Worm (Caenorhabditis elegans) whole organism, L4/young adult: ENCODE data around the gene ZK1290.7.
A peak's percentile ranks its signal among the peaks of the same experiment; 100 is the strongest.

Experiments
- W03F9.2 ChIP-seq: fragments of 150-350 bp; optimal IDR thresholded peaks from 2 replicates; lab custom pipeline; 2014; ENCODE audit warnings: missing biosample characterization, missing genetic modification characterization
- dao-5 ChIP-seq: sonication (generic microtip); optimal IDR thresholded peaks from 2 replicates; lab custom pipeline; 2016; ENCODE audit warnings: missing genotype, missing genetic modification characterization, moderate library complexity, missing compliant biosample characterization
- him-1 ChIP-seq: sonication (generic microtip); optimal IDR thresholded peaks from 2 replicates; lab custom pipeline; 2016; ENCODE audit warnings: missing genotype, missing genetic modification reagents, missing genetic modification characterization, missing compliant biosample characterization

ZK1290.7 gene

ce11 chrII:7519221-7519620, 6.1 kb downstream of the ZK1290.7 start, which contains the start of gene glb-9:
Gene glb-9 (minus strand): TSS chrII:7519321.
- TF ChIP-seq dao-5 (tag; lab: Kevin White, UChicago) (no peak), W03F9.2 (tag; lab: Kevin White, UChicago) (no peak), him-1 (tag; lab: Kevin White, UChicago) (no peak)

DNA sequence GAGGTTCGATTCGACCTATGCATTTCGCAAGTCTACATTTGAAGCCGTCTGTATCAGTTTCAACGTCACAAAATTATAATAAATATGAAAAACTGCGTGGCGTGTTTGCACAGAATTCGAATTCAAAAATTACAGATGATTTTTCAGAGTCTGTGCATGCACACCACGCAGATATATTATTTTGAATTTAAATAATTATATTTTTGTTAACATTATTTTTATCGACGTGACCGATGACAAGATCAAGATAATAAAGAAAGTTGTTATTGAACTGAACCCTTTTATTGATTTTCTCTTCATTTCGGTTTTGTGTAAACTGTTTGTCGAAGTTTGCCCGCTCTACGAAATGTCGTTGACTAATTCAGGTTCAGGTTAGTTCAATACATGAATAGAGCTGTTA, 20.4 kb downstream of the ZK1290.7 start, which contains the start of gene C28F5.1:
Gene C28F5.1, plus strand, starts transcription at position 301 of the 400 bp plus-strand sequence.
- TF ChIP-seq dao-5 (tag; lab: Kevin White, UChicago) = no peak
- no peak for TF ChIP-seq him-1 (tag; lab: Kevin White, UChicago)
- no peak for TF ChIP-seq W03F9.2 (tag; lab: Kevin White, UChicago)

- TF ChIP-seq dao-5 (tag; lab: Kevin White, UChicago) (no peak), W03F9.2 (tag; lab: Kevin White, UChicago) (no peak), him-1 (tag; lab: Kevin White, UChicago) (no peak)
These were observed 26.0 kb downstream of the ZK1290.7 start, which contains the start of gene srab-14 for ce11 chrII:7499390-7499789. Gene srab-14 (minus strand): TSS chrII:7499490.

- TF ChIP-seq him-1 (tag; lab: Kevin White, UChicago) (no peak), W03F9.2 (tag; lab: Kevin White, UChicago) (no peak), dao-5 (tag; lab: Kevin White, UChicago) (no peak)
These were observed 29.3 kb downstream of the ZK1290.7 start, which contains the start of gene spi-1 for ce11 chrII:7496070-7496469. Gene spi-1 (plus strand): TSS chrII:7496247.

DNA sequence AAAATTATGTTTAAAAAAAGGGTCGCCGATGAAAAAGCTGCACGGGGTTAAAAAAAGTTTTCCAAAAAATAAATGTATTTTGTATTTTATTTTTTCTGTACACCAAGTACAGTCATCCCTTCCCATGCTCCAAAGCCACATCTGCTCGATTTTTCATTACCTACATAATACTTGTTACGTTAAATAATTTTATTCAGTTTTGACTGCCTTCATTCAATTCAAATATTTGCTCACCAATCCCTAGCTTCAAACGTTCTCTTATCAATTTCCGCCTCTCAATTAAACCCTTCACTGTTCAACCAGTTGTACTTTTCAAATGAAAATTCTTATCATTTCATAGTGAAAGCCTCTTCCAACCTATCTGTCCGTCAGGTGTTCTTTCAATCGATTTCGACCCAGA, 31.2 kb downstream of the ZK1290.7 start, which contains the start of gene R10H1.1:
Gene R10H1.1, plus strand, starts transcription at position 301 of the 400 bp plus-strand sequence.
- TF ChIP-seq him-1 (tag; lab: Kevin White, UChicago) = no peak
- no peak for TF ChIP-seq dao-5 (tag; lab: Kevin White, UChicago)
- no peak for TF ChIP-seq W03F9.2 (tag; lab: Kevin White, UChicago)

DNA sequence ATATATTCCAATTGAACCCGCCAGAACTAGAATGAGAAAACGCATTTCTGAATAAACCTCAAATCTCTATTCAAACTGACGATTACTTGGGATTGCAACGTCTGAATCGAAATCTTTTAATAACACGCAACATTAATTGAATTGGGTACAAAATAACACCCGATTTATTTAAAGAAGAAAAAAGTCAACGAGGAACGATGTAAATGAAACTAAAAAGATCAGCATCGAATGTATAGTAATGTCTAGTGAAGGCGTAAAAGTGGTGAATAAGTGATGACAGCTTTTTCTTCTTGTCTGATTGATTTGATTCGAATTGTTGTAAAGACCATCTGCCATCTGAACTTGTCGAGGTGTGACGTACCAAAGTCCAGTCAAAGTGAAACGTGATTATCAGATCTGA, 31.8 kb downstream of the ZK1290.7 start, which contains the start of gene nas-23:
Gene nas-23, minus strand, starts transcription at position 101 of the 400 bp plus-strand sequence.
- TF ChIP-seq him-1 (tag; lab: Kevin White, UChicago) (no peak), dao-5 (tag; lab: Kevin White, UChicago) (no peak), W03F9.2 (tag; lab: Kevin White, UChicago) (no peak)

ce11 chrII:7489605-7490004, 35.8 kb downstream of the ZK1290.7 start, which contains the start of gene D1022.9:
Gene D1022.9 (minus strand): TSS chrII:7489705.
- TF ChIP-seq him-1 (tag; lab: Kevin White, UChicago) = no peak
- no peak for TF ChIP-seq dao-5 (tag; lab: Kevin White, UChicago)
- no peak for TF ChIP-seq W03F9.2 (tag; lab: Kevin White, UChicago)

DNA sequence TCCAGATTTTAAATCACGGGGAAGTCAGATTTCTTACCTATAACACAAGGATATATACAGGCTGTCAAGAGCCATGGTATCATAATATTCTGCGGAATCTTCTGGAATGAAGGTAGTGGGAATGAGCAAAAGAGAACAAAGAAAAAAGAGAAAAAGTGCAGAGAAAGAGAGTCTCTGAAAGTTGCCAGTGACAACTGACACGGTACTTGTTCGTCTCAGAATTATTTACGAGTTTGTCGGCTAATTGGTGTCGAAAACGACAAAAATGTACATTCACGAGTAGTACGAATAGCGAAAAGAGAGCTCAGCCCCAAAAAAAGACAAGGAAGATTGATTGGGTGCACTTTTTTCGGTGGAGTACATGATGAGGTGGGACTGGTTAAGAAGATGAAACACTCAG, 42.3 kb downstream of the ZK1290.7 start, which contains the start of gene cah-2:
Gene cah-2, minus strand, starts transcription at position 101 of the 400 bp plus-strand sequence.
- no peak for TF ChIP-seq W03F9.2 (tag; lab: Kevin White, UChicago)
- TF ChIP-seq him-1 (tag; lab: Kevin White, UChicago) = no peak
- TF ChIP-seq dao-5 (tag; lab: Kevin White, UChicago) = no peak

ce11 chrII:7478487-7479234, 46.7 kb downstream of the ZK1290.7 start, which contains the start of the genes aka-1 and ubc-6:
Gene aka-1 (minus strand): TSS chrII:7478537.
Gene ubc-6 (plus strand): TSS chrII:7479187.
- TF ChIP-seq W03F9.2 (tag; lab: Kevin White, UChicago) = peak; percentile 71
- TF ChIP-seq dao-5 (tag; lab: Kevin White, UChicago) = peak; percentile 7
- TF ChIP-seq him-1 (tag; lab: Kevin White, UChicago) = peak; percentile 78
